Worm (Caenorhabditis elegans) whole organism, late embryonic: Measurements from ENCODE around the gene gtf-2E2.

Experiments
- C08G9.2 ChIP-seq: sonication (generic microtip); optimal IDR thresholded peaks from 2 replicates; lab custom pipeline; 2016; ENCODE audit warnings: mild to moderate bottlenecking, missing genetic modification characterization, moderate library complexity, missing compliant biosample characterization
- K02D7.2 ChIP-seq: sonication (generic microtip); optimal IDR thresholded peaks from 2 replicates; lab custom pipeline; 2017; ENCODE audit warnings: mild to moderate bottlenecking, missing genetic modification characterization, missing compliant biosample characterization
- ceh-18 ChIP-seq: sonication (generic microtip); optimal IDR thresholded peaks from 2 replicates; lab custom pipeline; 2016; ENCODE audit warnings: missing genetic modification characterization, missing compliant biosample characterization
- ceh-19 ChIP-seq: fragments of 200-800 bp; sonication (Bioruptor generic); optimal IDR thresholded peaks from 2 replicates; lab custom pipeline; 2018; ENCODE audit warnings: mild to moderate bottlenecking, missing genetic modification characterization, missing compliant biosample characterization
- ceh-2 ChIP-seq: sonication (generic microtip); optimal IDR thresholded peaks from 2 replicates; lab custom pipeline; 2016; ENCODE audit warnings: missing genotype, missing genetic modification characterization, missing compliant biosample characterization
- ceh-24 ChIP-seq: sonication (generic microtip); optimal IDR thresholded peaks from 2 replicates; lab custom pipeline; 2016; ENCODE audit warnings: mild to moderate bottlenecking, missing genetic modification characterization, missing compliant biosample characterization
- ceh-31 ChIP-seq: sonication (generic microtip); optimal IDR thresholded peaks from 2 replicates; lab custom pipeline; 2016; ENCODE audit warnings: missing genetic modification characterization, missing compliant biosample characterization
- ceh-34 ChIP-seq: sonication (generic microtip); optimal IDR thresholded peaks from 2 replicates; lab custom pipeline; 2016; ENCODE audit warnings: mild to moderate bottlenecking, missing genetic modification characterization, missing compliant biosample characterization
- ceh-45 ChIP-seq: fragments of 200-800 bp; sonication (Bioruptor generic); IDR thresholded peaks from 2 replicates; pipeline ENCODE4 v1.3.6; 2022; ENCODE audit warnings: missing genetic modification reagents, missing genetic modification characterization, missing compliant biosample characterization
- ceh-48 ChIP-seq: sonication (generic microtip); optimal IDR thresholded peaks from 2 replicates; lab custom pipeline; 2016; ENCODE audit warnings: missing genetic modification characterization, inconsistent platforms, missing compliant biosample characterization
- che-1 ChIP-seq: sonication (generic microtip); optimal IDR thresholded peaks from 2 replicates; lab custom pipeline; 2016; ENCODE audit warnings: mild to moderate bottlenecking, missing genetic modification characterization, missing compliant biosample characterization
- elt-4 ChIP-seq: sonication (generic microtip); optimal IDR thresholded peaks from 2 replicates; lab custom pipeline; 2016; ENCODE audit warnings: missing genetic modification characterization, missing compliant biosample characterization
- ets-4 ChIP-seq: sonication (generic microtip); optimal IDR thresholded peaks from 2 replicates; lab custom pipeline; 2016; ENCODE audit warnings: missing genetic modification characterization, missing compliant biosample characterization
- eyg-1 ChIP-seq: sonication (generic microtip); optimal IDR thresholded peaks from 2 replicates; lab custom pipeline; 2016; ENCODE audit warnings: missing genotype, missing genetic modification characterization, missing compliant biosample characterization
- fkh-10 ChIP-seq: fragments of 150-350 bp; optimal IDR thresholded peaks from 2 replicates; lab custom pipeline; 2014; ENCODE audit warnings: missing biosample characterization, missing genetic modification reagents, missing genetic modification characterization
- hlh-13 ChIP-seq: fragments of 200-800 bp; sonication (Bioruptor generic); optimal IDR thresholded peaks from 2 replicates; lab custom pipeline; 2018; ENCODE audit warnings: mild to moderate bottlenecking, missing genetic modification characterization, missing compliant biosample characterization
- hlh-30 ChIP-seq: sonication (generic microtip); optimal IDR thresholded peaks from 2 replicates; lab custom pipeline; 2017; ENCODE audit warnings: antibody characterized with exemption, missing genetic modification characterization, missing compliant biosample characterization; ENCODE audit not compliant: insufficient read depth
- hlh-6 ChIP-seq: sonication (generic microtip); optimal IDR thresholded peaks from 2 replicates; lab custom pipeline; 2016; ENCODE audit warnings: missing genotype, missing genetic modification characterization, missing compliant biosample characterization
- hlh-8 ChIP-seq: sonication (generic microtip); optimal IDR thresholded peaks from 2 replicates; lab custom pipeline; 2016; ENCODE audit warnings: missing genotype, missing genetic modification characterization, missing compliant biosample characterization
- lim-6 ChIP-seq: sonication (generic microtip); optimal IDR thresholded peaks from 2 replicates; lab custom pipeline; 2016; ENCODE audit warnings: missing genetic modification characterization, missing compliant biosample characterization
- nfya-1 ChIP-seq: sonication (generic microtip); optimal IDR thresholded peaks from 2 replicates; lab custom pipeline; 2017; ENCODE audit warnings: missing genetic modification characterization, mild to moderate bottlenecking, missing compliant biosample characterization, antibody characterized with exemption, moderate library complexity
- nhr-232 ChIP-seq: sonication (generic microtip); optimal IDR thresholded peaks from 2 replicates; lab custom pipeline; 2016; ENCODE audit warnings: missing genetic modification characterization, missing compliant biosample characterization
- npax-4 ChIP-seq: sonication (generic microtip); optimal IDR thresholded peaks from 2 replicates; lab custom pipeline; 2016; ENCODE audit warnings: missing genetic modification characterization, missing compliant biosample characterization
- pag-3 ChIP-seq: sonication (generic microtip); optimal IDR thresholded peaks from 2 replicates; lab custom pipeline; 2016; ENCODE audit warnings: missing compliant biosample characterization, missing genetic modification characterization, borderline replicate concordance
- pax-1 ChIP-seq: fragments of 150-350 bp; optimal IDR thresholded peaks from 2 replicates; lab custom pipeline; 2014; ENCODE audit warnings: missing biosample characterization, missing genetic modification characterization
- pros-1 ChIP-seq: fragments of 150-350 bp; optimal IDR thresholded peaks from 2 replicates; lab custom pipeline; 2014; ENCODE audit warnings: missing biosample characterization, missing genetic modification reagents, missing genetic modification characterization
- rnt-1 ChIP-seq: sonication (generic microtip); optimal IDR thresholded peaks from 2 replicates; lab custom pipeline; 2016; ENCODE audit warnings: missing genetic modification characterization, missing compliant biosample characterization
- sox-2 ChIP-seq: fragments of 200-800 bp; sonication (Bioruptor generic); IDR thresholded peaks from 2 replicates; pipeline ENCODE4 v1.3.6; 2022; ENCODE audit warnings: missing genetic modification reagents, missing genetic modification characterization, missing compliant biosample characterization
- sox-4 ChIP-seq: sonication (generic microtip); optimal IDR thresholded peaks from 2 replicates; lab custom pipeline; 2017; ENCODE audit warnings: mild to moderate bottlenecking, missing genetic modification characterization, inconsistent platforms, missing compliant biosample characterization
- tbx-2 ChIP-seq: sonication (generic microtip); optimal IDR thresholded peaks from 2 replicates; lab custom pipeline; 2016; ENCODE audit warnings: missing genetic modification characterization, missing compliant biosample characterization
- tbx-7 ChIP-seq: sonication (generic microtip); optimal IDR thresholded peaks from 2 replicates; lab custom pipeline; 2016; ENCODE audit warnings: missing genotype, missing genetic modification characterization, missing compliant biosample characterization
- unc-3 ChIP-seq, 2 experiments: fragments of 200-800 bp in 1 of 2; sonication (Bioruptor generic) in 1 of 2; sonication (generic microtip) in 1 of 2; conservative IDR thresholded peaks in 1 of 2; optimal IDR thresholded peaks in 1 of 2; 2 replicates each; pipeline versions ENCODE4 v1.3.6 to Lab custom; 2016 to 2022; ENCODE audit warnings: missing compliant biosample characterization in 2 of 2, missing genetic modification characterization in 2 of 2, missing genetic modification reagents in 1 of 2
- unc-42 ChIP-seq: sonication (generic microtip); optimal IDR thresholded peaks from 2 replicates; lab custom pipeline; 2016; ENCODE audit warnings: missing genotype, missing genetic modification characterization, missing compliant biosample characterization
- unc-86 ChIP-seq: sonication (generic microtip); optimal IDR thresholded peaks from 2 replicates; lab custom pipeline; 2016; ENCODE audit warnings: missing genetic modification characterization, missing compliant biosample characterization
- zip-5 ChIP-seq: sonication (generic microtip); optimal IDR thresholded peaks from 2 replicates; lab custom pipeline; 2016; ENCODE audit warnings: missing genetic modification characterization, missing compliant biosample characterization

gtf-2E2 gene

DNA sequence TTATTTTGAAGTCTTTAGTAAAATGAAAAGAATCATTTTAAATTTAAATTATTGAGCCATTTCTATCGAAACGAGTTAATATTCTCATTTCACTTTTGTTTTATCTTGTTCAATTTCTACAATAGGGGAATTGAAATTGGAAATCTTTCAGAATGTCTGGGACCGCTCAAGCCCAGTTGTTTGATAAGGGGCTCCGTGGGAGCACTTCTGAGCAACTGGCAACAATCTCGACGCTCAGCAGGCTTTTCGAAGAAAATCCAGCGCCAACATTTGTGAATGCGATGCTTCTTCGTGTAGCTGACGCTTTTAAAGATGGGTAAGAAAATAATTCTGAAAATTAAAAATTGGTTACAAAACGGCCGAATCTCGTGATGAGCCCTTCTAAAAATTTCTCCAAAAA is 40.4 kb upstream of the gtf-2E2 start, which contains the start of gene ints-7:
ints-7 (plus strand) TSS at position 152 of the 400 bp plus-strand sequence.
- no peak for TF ChIP-seq ceh-2 (tag; lab: Kevin White, UChicago)
- no peak for TF ChIP-seq npax-4 (tag; lab: Kevin White, UChicago)
- no peak for TF ChIP-seq ceh-48 (tag; lab: Kevin White, UChicago)
- no peak for TF ChIP-seq hlh-8
- TF ChIP-seq ceh-19 (GFP tag; lab: Kevin White, UChicago), result no peak
- TF ChIP-seq nfya-1 (tag; lab: Kevin White, UChicago), result no peak

DNA sequence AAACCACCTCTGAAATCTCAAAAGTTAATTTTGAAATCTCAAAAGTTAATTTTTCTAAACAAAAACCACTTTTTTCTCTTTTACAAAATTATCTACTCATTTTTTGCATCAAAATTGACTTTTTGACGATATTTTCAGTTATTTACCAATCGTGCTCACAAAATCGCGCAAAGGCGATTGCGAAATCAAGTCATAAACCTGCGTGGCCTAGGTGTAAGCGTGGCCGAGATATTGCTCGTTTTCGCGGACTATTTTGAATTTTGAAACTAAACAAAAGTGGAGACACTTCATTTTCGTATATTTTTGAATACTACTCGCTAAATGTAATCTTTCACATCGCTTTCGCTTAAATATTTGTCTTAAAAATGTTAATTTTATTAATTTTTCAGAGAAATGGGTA is 36.0 kb upstream of the gtf-2E2 start, which contains the start of gene smc-6:
smc-6 (plus strand) TSS at position 390 of the 400 bp plus-strand sequence.
- no peak for TF ChIP-seq ceh-24 (tag; lab: Kevin White, UChicago)
- no peak for TF ChIP-seq ceh-34 (tag; lab: Kevin White, UChicago)
- TF ChIP-seq unc-86 (tag; lab: Kevin White, UChicago), result no peak
- TF ChIP-seq tbx-7 (tag; lab: Kevin White, UChicago), result no peak
- peak; percentile 14 for TF ChIP-seq ceh-2 (tag; lab: Kevin White, UChicago)
- TF ChIP-seq tbx-2, result no peak
- no peak for TF ChIP-seq rnt-1 (tag; lab: Kevin White, UChicago)
- TF ChIP-seq pros-1 (tag; lab: Kevin White, UChicago), result no peak
- peak; percentile 20 for TF ChIP-seq C08G9.2 (tag; lab: Kevin White, UChicago)
- no peak for TF ChIP-seq K02D7.2
- TF ChIP-seq sox-4 (tag; lab: Kevin White, UChicago), result no peak
- peak; percentile 4 for TF ChIP-seq unc-42 (tag; lab: Kevin White, UChicago)
- TF ChIP-seq ceh-45 (GFP tag; lab: Robert Waterston, UW), result no peak
- TF ChIP-seq zip-5, result no peak
- TF ChIP-seq fkh-10 (GFP tag; lab: Kevin White, UChicago), result no peak
- TF ChIP-seq ceh-31 (tag; lab: Kevin White, UChicago), result peak; percentile 39

DNA sequence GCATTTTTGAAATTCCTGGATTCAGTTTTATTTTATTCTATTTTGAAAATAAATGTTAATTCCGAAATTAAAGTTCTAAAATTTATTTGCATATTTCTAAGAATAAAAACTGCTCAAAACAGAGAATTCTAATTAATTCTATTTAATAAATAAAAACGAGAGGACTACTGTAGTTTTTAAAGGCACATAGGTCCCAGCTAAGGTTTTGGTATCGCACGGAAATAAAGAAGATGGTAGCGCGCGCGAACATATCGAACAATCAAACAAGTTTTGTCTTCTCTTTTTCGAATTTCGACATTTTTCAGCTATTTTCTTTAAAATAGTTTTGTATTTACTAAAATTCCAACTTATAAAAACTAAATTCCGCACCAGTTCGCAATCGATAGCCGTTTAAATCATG is 35.6 kb upstream of the gtf-2E2 start:
- TF ChIP-seq ets-4 (tag; lab: Kevin White, UChicago) (no peak), hlh-30 (tag; lab: Kevin White, UChicago) (no peak), elt-4 (tag; lab: Kevin White, UChicago) (no peak), sox-2 (GFP tag; lab: Robert Waterston, UW) (no peak), nhr-232 (no peak), pax-1 (tag; lab: Kevin White, UChicago) (no peak), hlh-6 (no peak), ceh-24 (tag; lab: Kevin White, UChicago) (no peak), eyg-1 (tag; lab: Kevin White, UChicago) (no peak), hlh-13 (GFP tag; lab: Kevin White, UChicago) (no peak), pag-3 (tag; lab: Kevin White, UChicago) (no peak)

DNA sequence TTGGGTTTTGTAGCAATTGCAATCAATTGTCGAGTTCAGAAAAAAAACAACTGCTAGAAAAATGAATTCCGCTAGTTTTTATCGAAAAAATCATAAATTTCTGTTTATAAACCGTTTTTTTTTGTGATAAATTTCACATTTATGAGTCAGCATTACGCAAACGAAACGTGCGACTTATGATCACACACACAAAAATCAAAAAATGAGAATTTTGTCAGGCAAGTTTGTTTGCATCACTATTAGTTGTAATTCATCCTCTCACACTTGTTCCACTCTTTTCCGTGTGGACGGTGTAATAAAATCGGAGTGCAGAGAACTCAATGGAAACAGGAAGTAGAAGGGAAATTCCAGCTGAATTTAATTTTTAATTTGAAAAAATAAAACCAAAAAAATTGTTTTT is 35.1 kb upstream of the gtf-2E2 start, which contains the start of gene pcs-1:
pcs-1 (minus strand) TSS at position 344 of the 400 bp plus-strand sequence.
- TF ChIP-seq fkh-10 (GFP tag; lab: Kevin White, UChicago), result no peak
- TF ChIP-seq ceh-24 (tag; lab: Kevin White, UChicago), result no peak

DNA sequence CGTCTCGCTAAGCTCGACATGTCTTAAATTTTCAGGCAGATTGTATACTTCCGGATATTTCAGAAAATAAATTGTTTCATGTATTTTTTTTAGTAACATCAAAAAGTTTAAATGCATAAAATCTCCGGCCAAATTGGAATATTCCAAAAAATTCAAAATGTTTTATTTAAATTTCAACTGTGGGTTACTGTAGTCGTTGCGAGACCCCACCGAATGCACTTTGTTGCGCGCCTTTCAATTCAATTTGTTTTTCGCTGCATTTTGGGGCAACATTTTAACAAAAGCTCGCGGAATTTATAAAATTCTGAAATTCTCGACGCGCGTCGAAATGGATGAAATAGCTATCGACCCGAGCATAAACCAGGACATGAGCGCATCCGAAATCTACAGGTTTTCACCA is 30.6 kb upstream of the gtf-2E2 start, which contains the start of gene F54D5.2:
F54D5.2 (plus strand) TSS at position 237 of the 400 bp plus-strand sequence.
- TF ChIP-seq unc-86 (tag; lab: Kevin White, UChicago) (no peak), che-1 (tag; lab: Kevin White, UChicago) (no peak), hlh-6 (no peak), ceh-18 (tag; lab: Kevin White, UChicago) (no peak), unc-3 (GFP tag; conservative IDR thresholded peaks at IDR 0.05; lab: Robert Waterston, UW) (no peak), unc-3 (tag; optimal IDR thresholded peaks at IDR 0.05; lab: Kevin White, UChicago) (no peak), npax-4 (tag; lab: Kevin White, UChicago) (no peak), lim-6 (no peak), pag-3 (tag; lab: Kevin White, UChicago) (no peak)
- TF ChIP-seq, all 69 proteins: peak for 0
